Fruit fly (Drosophila melanogaster): ENCODE data around the gene Coq4.

Coq4 gene

DNA sequence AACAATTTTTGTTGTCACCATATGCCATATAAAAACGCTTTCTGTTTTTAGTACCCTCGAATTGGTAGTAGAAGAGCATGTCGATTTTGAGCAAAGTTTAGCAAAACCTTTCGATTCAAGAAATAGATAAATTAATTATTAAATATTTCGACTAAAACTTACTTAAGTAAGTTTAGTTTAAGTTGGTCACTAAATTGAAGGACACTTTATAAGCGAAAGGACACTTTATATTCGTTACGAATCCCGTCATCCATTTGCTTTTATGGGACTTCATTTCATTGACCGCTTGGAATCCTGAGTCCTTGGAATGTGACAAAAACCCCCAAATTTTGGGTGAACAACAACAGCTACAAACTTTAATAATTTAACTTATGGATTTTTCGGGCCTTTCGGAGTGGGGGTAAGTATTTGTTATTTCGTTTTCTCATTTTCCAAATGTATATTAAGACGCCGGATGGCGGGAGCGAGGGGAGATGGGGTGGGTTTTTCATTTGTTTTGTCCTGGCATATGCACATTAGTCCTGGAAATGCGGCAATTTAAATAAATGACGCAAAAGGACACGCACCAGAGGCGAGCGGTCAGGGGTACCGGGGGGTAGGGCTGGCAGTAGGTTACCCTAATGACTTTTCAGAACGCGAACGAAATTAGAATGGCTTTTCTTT is 25.6 kb upstream of the Coq4 start (continued):
- TF ChIP-seq CG4730 (GFP tag; IDR thresholded peaks at IDR 0.05), result no peak
- TF ChIP-seq ssp (GFP tag; IDR thresholded peaks at IDR 0.05), result no peak
- no peak for TF ChIP-seq CG15073 (GFP tag; optimal IDR thresholded peaks at IDR 0.05)
- TF ChIP-seq Sry-δ (GFP tag; optimal IDR thresholded peaks at IDR 0.05), result no peak
- TF ChIP-seq NfI (GFP tag; optimal IDR thresholded peaks at IDR 0.05), result no peak
- peak; percentile 58 for TF ChIP-seq Med (GFP tag)
- no peak for TF ChIP-seq wor (GFP tag; IDR thresholded peaks at IDR 0.05)
- TF ChIP-seq fru (optimal IDR thresholded peaks at IDR 0.05), result no peak
- no peak for TF ChIP-seq Dp (GFP tag; optimal IDR thresholded peaks at IDR 0.05)
- TF ChIP-seq vfl (GFP tag; optimal IDR thresholded peaks at IDR 0.05), result no peak
- no peak for TF ChIP-seq CG18764 (GFP tag; optimal IDR thresholded peaks at IDR 0.05)
- TF ChIP-seq CG34376 (GFP tag; optimal IDR thresholded peaks at IDR 0.05), result no peak
- TF ChIP-seq CG9932 (GFP tag; IDR thresholded peaks at IDR 0.05), result no peak; the same call in 1 of the 2 replicates
- peak; percentile 39 for TF ChIP-seq D19A (tag; optimal IDR thresholded peaks at IDR 0.05)
- no peak for TF ChIP-seq CG4617 (GFP tag; optimal IDR thresholded peaks at IDR 0.05; ENCODE audit: borderline replicate concordance)
- no peak for TF ChIP-seq pzg (GFP tag; optimal IDR thresholded peaks at IDR 0.05)
- no peak for TF ChIP-seq Chrac-16 (GFP tag; optimal IDR thresholded peaks at IDR 0.05)
- no peak for TF ChIP-seq lov (optimal IDR thresholded peaks at IDR 0.05)
- TF ChIP-seq lov (GFP tag; IDR thresholded peaks at IDR 0.05), result no peak
- TF ChIP-seq gcm2 (GFP tag; optimal IDR thresholded peaks at IDR 0.05), result no peak
- TF ChIP-seq sna (GFP tag; IDR thresholded peaks at IDR 0.05; ENCODE audit: partially characterized antibody), result no peak
- TF ChIP-seq zen (tag; optimal IDR thresholded peaks at IDR 0.05), result no peak
- no peak for TF ChIP-seq CG32767 (GFP tag; IDR thresholded peaks at IDR 0.05)
- TF ChIP-seq CG10979 (tag; optimal IDR thresholded peaks at IDR 0.05), result peak; percentile 40
- TF ChIP-seq CG15011 (GFP tag; optimal IDR thresholded peaks at IDR 0.05), result no peak
- no peak for TF ChIP-seq CTCF (GFP tag; optimal IDR thresholded peaks at IDR 0.05)
- no peak for TF ChIP-seq Eip74EF (GFP tag; optimal IDR thresholded peaks at IDR 0.05)
- no peak for TF ChIP-seq ken (GFP tag; IDR thresholded peaks at IDR 0.05)
- TF ChIP-seq fd96Cb (tag; optimal IDR thresholded peaks at IDR 0.05), result peak; percentile 18
- TF ChIP-seq da (GFP tag; optimal IDR thresholded peaks at IDR 0.05), result no peak
- no peak for TF ChIP-seq CG2116 (GFP tag; optimal IDR thresholded peaks at IDR 0.05)
- no peak for TF ChIP-seq Atf-2 (GFP tag; optimal IDR thresholded peaks at IDR 0.05)
- TF ChIP-seq prd (optimal IDR thresholded peaks at IDR 0.05), result no peak
- TF ChIP-seq prd (GFP tag; IDR thresholded peaks at IDR 0.05), result peak; percentile 57; the same call in 2 of the 3 replicates

DNA sequence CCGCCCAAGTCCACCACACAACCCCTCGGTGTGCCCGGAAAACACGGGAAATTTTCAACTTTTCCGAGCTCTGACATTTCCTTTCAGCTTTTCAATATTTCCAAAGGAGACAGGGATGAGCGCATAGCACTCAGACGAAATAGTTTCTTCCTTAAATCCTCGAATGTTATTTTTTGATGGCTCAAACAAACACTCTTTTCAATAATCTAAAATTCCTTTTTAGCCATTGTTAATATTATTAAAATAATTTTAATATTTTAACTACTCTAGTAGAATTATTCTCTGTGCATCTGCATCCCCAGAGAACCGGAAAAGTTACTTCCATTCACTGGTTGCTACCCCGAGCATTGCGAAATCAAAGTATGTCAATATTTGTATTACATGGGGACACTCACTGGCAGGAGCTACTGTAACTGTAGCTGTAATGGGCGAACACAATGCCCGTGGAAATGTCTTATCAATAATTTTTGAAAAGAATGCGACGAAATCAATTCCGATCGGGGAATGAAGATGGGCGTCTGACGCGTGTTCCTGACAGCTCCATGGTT is 24.3 kb upstream of the Coq4 start:
- no peak for TF ChIP-seq Bteb2 (GFP tag; optimal IDR thresholded peaks at IDR 0.05)
- TF ChIP-seq exex (tag; optimal IDR thresholded peaks at IDR 0.05), result no peak
- TF ChIP-seq CG1024 (GFP tag; IDR thresholded peaks at IDR 0.05), result no peak
- TF ChIP-seq CG18262 (tag; optimal IDR thresholded peaks at IDR 0.05), result peak; percentile 51
- TF ChIP-seq CG8388 (GFP tag; optimal IDR thresholded peaks at IDR 0.05), result peak; percentile 43
- TF ChIP-seq chif (GFP tag; optimal IDR thresholded peaks at IDR 0.05), result no peak
- no peak for TF ChIP-seq dimm (GFP tag; IDR thresholded peaks at IDR 0.05)
- peak; percentile 25 for TF ChIP-seq CG10267 (tag; optimal IDR thresholded peaks at IDR 0.05)
- TF ChIP-seq phol (tag; optimal IDR thresholded peaks at IDR 0.05), result peak; percentile 18
- no peak for TF ChIP-seq Elba2 (GFP tag; optimal IDR thresholded peaks at IDR 0.05)
- TF ChIP-seq CG7556 (GFP tag; optimal IDR thresholded peaks at IDR 0.05), result peak; percentile 26
- TF ChIP-seq fd96Cb (tag; optimal IDR thresholded peaks at IDR 0.05), result peak; percentile 14
- peak; percentile 0 for TF ChIP-seq nerfin-1 (tag; optimal IDR thresholded peaks at IDR 0.05)
- peak; percentile 23 for TF ChIP-seq CG17829 (tag; optimal IDR thresholded peaks at IDR 0.05)
- TF ChIP-seq Ets65A (GFP tag), result peak; percentile 25
- TF ChIP-seq dm (GFP tag; optimal IDR thresholded peaks at IDR 0.05), result no peak
- peak; percentile 30 for TF ChIP-seq Med (GFP tag)
- TF ChIP-seq hkb (optimal IDR thresholded peaks at IDR 0.05), result no peak
- peak; percentile 43; the same call in 1 of the 2 replicates for TF ChIP-seq hkb (GFP tag; IDR thresholded peaks at IDR 0.05)
- TF ChIP-seq tap (tag; optimal IDR thresholded peaks at IDR 0.05), result peak; percentile 13
- TF ChIP-seq E2f2 (GFP tag; IDR thresholded peaks at IDR 0.05), result no peak
